Worm (Caenorhabditis elegans) whole organism, L4 larva: ENCODE data around the gene srh-236.

Experiments
- ceh-82 ChIP-seq: sonication (generic microtip); optimal IDR thresholded peaks from 2 replicates; lab custom pipeline; 2017; ENCODE audit warnings: missing biosample characterization, missing genetic modification characterization
- lin-13 ChIP-seq: fragments of 150-350 bp; optimal IDR thresholded peaks from 2 replicates; lab custom pipeline; 2014; ENCODE audit warnings: missing biosample characterization, missing genetic modification reagents, missing genetic modification characterization

- TF ChIP-seq ceh-82 (tag; lab: Kevin White, UChicago) (no peak), lin-13 (GFP tag; lab: Kevin White, UChicago) (no peak)
These were observed 5.4 kb downstream of the srh-236 start for ce11 chrV:17206469-17206868.
